Worm (Caenorhabditis elegans): ENCODE results near the gene arf-1.

Gene arf-1

ce11 chrIII:5730041-5730440, 15.4 kb downstream of the arf-1 start:
- TF ChIP-seq cog-1 (tag; optimal IDR thresholded peaks at IDR 0.05) = no peak
- TF ChIP-seq med-1 (GFP tag; optimal IDR thresholded peaks at IDR 0.05; ENCODE audit: insufficient read depth) = no peak
- no peak for TF ChIP-seq ztf-29 (GFP tag; IDR thresholded peaks at IDR 0.05)
- TF ChIP-seq T22C8.4 (GFP tag; IDR thresholded peaks at IDR 0.05) = no peak
- no peak for TF ChIP-seq ztf-23 (GFP tag; IDR thresholded peaks at IDR 0.05)
- no peak for TF ChIP-seq flt-1 (GFP tag; IDR thresholded peaks at IDR 0.05)
- no peak for TF ChIP-seq tab-1 (GFP tag; IDR thresholded peaks at IDR 0.05)
- no peak for TF ChIP-seq ref-1 (GFP tag; conservative IDR thresholded peaks at IDR 0.05)
- no peak for TF ChIP-seq klf-2 (GFP tag; conservative IDR thresholded peaks at IDR 0.05)

ce11 chrIII:5730980-5731636, 16.4 kb downstream of the arf-1 start, which contains the start of the genes B0244.9 and B0244.7:
Gene B0244.9, minus strand, starts transcription at chrIII:5731030.
Gene B0244.7, plus strand, starts transcription at chrIII:5731501.
- TF ChIP-seq med-1 (GFP tag; optimal IDR thresholded peaks at IDR 0.05; ENCODE audit: insufficient read depth) = no peak
- TF ChIP-seq tab-1 (GFP tag; IDR thresholded peaks at IDR 0.05) = no peak
- TF ChIP-seq T22C8.4 (GFP tag; IDR thresholded peaks at IDR 0.05) = no peak
- TF ChIP-seq flt-1 (GFP tag; IDR thresholded peaks at IDR 0.05) = no peak
- no peak for TF ChIP-seq ztf-29 (GFP tag; IDR thresholded peaks at IDR 0.05)
- no peak for TF ChIP-seq klf-2 (GFP tag; conservative IDR thresholded peaks at IDR 0.05)
- no peak for TF ChIP-seq cog-1 (tag; optimal IDR thresholded peaks at IDR 0.05)
- no peak for TF ChIP-seq ztf-23 (GFP tag; IDR thresholded peaks at IDR 0.05)
- no peak for TF ChIP-seq ref-1 (GFP tag; conservative IDR thresholded peaks at IDR 0.05)

ce11 chrIII:5732925-5733324, 18.2 kb downstream of the arf-1 start, which contains the start of gene B0244.17:
Gene B0244.17, plus strand, starts transcription at chrIII:5733225.
- TF ChIP-seq klf-2 (GFP tag; conservative IDR thresholded peaks at IDR 0.05) (no peak), tab-1 (GFP tag; IDR thresholded peaks at IDR 0.05) (no peak), med-1 (GFP tag; optimal IDR thresholded peaks at IDR 0.05; ENCODE audit: insufficient read depth) (no peak), flt-1 (GFP tag; IDR thresholded peaks at IDR 0.05) (no peak)

ce11 chrIII:5734328-5734727, 19.6 kb downstream of the arf-1 start:
- TF ChIP-seq klf-2 (GFP tag; conservative IDR thresholded peaks at IDR 0.05) (no peak), T22C8.4 (GFP tag; IDR thresholded peaks at IDR 0.05) (no peak), cog-1 (tag; optimal IDR thresholded peaks at IDR 0.05) (no peak), ztf-23 (GFP tag; IDR thresholded peaks at IDR 0.05) (no peak), med-1 (GFP tag; optimal IDR thresholded peaks at IDR 0.05; ENCODE audit: insufficient read depth) (no peak), ref-1 (GFP tag; conservative IDR thresholded peaks at IDR 0.05) (no peak), tab-1 (GFP tag; IDR thresholded peaks at IDR 0.05) (no peak), flt-1 (GFP tag; IDR thresholded peaks at IDR 0.05) (no peak), ztf-29 (GFP tag; IDR thresholded peaks at IDR 0.05) (no peak)

ce11 chrIII:5734905-5735304, 20.2 kb downstream of the arf-1 start, which contains the start of gene B0244.10:
Gene B0244.10, plus strand, starts transcription at chrIII:5735158.
- TF ChIP-seq klf-2 (GFP tag; conservative IDR thresholded peaks at IDR 0.05) = no peak
- no peak for TF ChIP-seq flt-1 (GFP tag; IDR thresholded peaks at IDR 0.05)
- TF ChIP-seq ztf-23 (GFP tag; IDR thresholded peaks at IDR 0.05) = no peak
- TF ChIP-seq ref-1 (GFP tag; conservative IDR thresholded peaks at IDR 0.05) = no peak
- TF ChIP-seq tab-1 (GFP tag; IDR thresholded peaks at IDR 0.05) = no peak
- TF ChIP-seq ztf-29 (GFP tag; IDR thresholded peaks at IDR 0.05) = no peak
- TF ChIP-seq T22C8.4 (GFP tag; IDR thresholded peaks at IDR 0.05) = no peak
- no peak for TF ChIP-seq med-1 (GFP tag; optimal IDR thresholded peaks at IDR 0.05; ENCODE audit: insufficient read depth)
- TF ChIP-seq cog-1 (tag; optimal IDR thresholded peaks at IDR 0.05) = no peak

- TF ChIP-seq ztf-29 (GFP tag; IDR thresholded peaks at IDR 0.05) (no peak), tab-1 (GFP tag; IDR thresholded peaks at IDR 0.05) (no peak), klf-2 (GFP tag; conservative IDR thresholded peaks at IDR 0.05) (no peak), flt-1 (GFP tag; IDR thresholded peaks at IDR 0.05) (no peak), ztf-23 (GFP tag; IDR thresholded peaks at IDR 0.05) (no peak), ref-1 (GFP tag; conservative IDR thresholded peaks at IDR 0.05) (no peak)
Observed at ce11 chrIII:5737708-5738107, 23.0 kb downstream of the arf-1 start, which contains the start of gene B0244.6. Gene B0244.6, plus strand, starts transcription at chrIII:5738008.

- no peak for TF ChIP-seq tab-1 (GFP tag; IDR thresholded peaks at IDR 0.05)
- no peak for TF ChIP-seq T22C8.4 (GFP tag; IDR thresholded peaks at IDR 0.05)
- TF ChIP-seq med-1 (GFP tag; optimal IDR thresholded peaks at IDR 0.05; ENCODE audit: insufficient read depth) = no peak
Observed at ce11 chrIII:5740666-5741065, 26.0 kb downstream of the arf-1 start, which contains the start of gene B0244.16. Gene B0244.16, plus strand, starts transcription at chrIII:5740966.

- no peak for TF ChIP-seq tab-1 (GFP tag; IDR thresholded peaks at IDR 0.05)
- TF ChIP-seq ztf-23 (GFP tag; IDR thresholded peaks at IDR 0.05) = no peak
- TF ChIP-seq klf-2 (GFP tag; conservative IDR thresholded peaks at IDR 0.05) = no peak
- no peak for TF ChIP-seq flt-1 (GFP tag; IDR thresholded peaks at IDR 0.05)
- no peak for TF ChIP-seq med-1 (GFP tag; optimal IDR thresholded peaks at IDR 0.05; ENCODE audit: insufficient read depth)
- no peak for TF ChIP-seq ref-1 (GFP tag; conservative IDR thresholded peaks at IDR 0.05)
- TF ChIP-seq cog-1 (tag; optimal IDR thresholded peaks at IDR 0.05) = no peak
- TF ChIP-seq ztf-29 (GFP tag; IDR thresholded peaks at IDR 0.05) = no peak
- no peak for TF ChIP-seq T22C8.4 (GFP tag; IDR thresholded peaks at IDR 0.05)
Observed at ce11 chrIII:5743084-5743483, 28.4 kb downstream of the arf-1 start, which contains the start of gene B0244.15. Gene B0244.15, plus strand, starts transcription at chrIII:5743384.

ce11 chrIII:5744579-5744978, 29.9 kb downstream of the arf-1 start, which contains the start of gene B0244.5:
Gene B0244.5, plus strand, starts transcription at chrIII:5744879.
- TF ChIP-seq T22C8.4 (GFP tag; IDR thresholded peaks at IDR 0.05) = no peak
- no peak for TF ChIP-seq klf-2 (GFP tag; conservative IDR thresholded peaks at IDR 0.05)
- TF ChIP-seq med-1 (GFP tag; optimal IDR thresholded peaks at IDR 0.05; ENCODE audit: insufficient read depth) = no peak
- TF ChIP-seq flt-1 (GFP tag; IDR thresholded peaks at IDR 0.05) = no peak
- TF ChIP-seq tab-1 (GFP tag; IDR thresholded peaks at IDR 0.05) = no peak
- no peak for TF ChIP-seq ztf-29 (GFP tag; IDR thresholded peaks at IDR 0.05)
- TF ChIP-seq cog-1 (tag; optimal IDR thresholded peaks at IDR 0.05) = no peak
- no peak for TF ChIP-seq ref-1 (GFP tag; conservative IDR thresholded peaks at IDR 0.05)
- no peak for TF ChIP-seq ztf-23 (GFP tag; IDR thresholded peaks at IDR 0.05)

- TF ChIP-seq tab-1 (GFP tag; IDR thresholded peaks at IDR 0.05) = no peak
- TF ChIP-seq T22C8.4 (GFP tag; IDR thresholded peaks at IDR 0.05) = no peak
- no peak for TF ChIP-seq ref-1 (GFP tag; conservative IDR thresholded peaks at IDR 0.05)
- TF ChIP-seq ztf-23 (GFP tag; IDR thresholded peaks at IDR 0.05) = no peak
- TF ChIP-seq flt-1 (GFP tag; IDR thresholded peaks at IDR 0.05) = no peak
- no peak for TF ChIP-seq cog-1 (tag; optimal IDR thresholded peaks at IDR 0.05)
- no peak for TF ChIP-seq med-1 (GFP tag; optimal IDR thresholded peaks at IDR 0.05; ENCODE audit: insufficient read depth)
- no peak for TF ChIP-seq ztf-29 (GFP tag; IDR thresholded peaks at IDR 0.05)
- TF ChIP-seq klf-2 (GFP tag; conservative IDR thresholded peaks at IDR 0.05) = no peak
Observed at ce11 chrIII:5747185-5747584, 32.5 kb downstream of the arf-1 start, which contains the start of gene B0244.4. Gene B0244.4, plus strand, starts transcription at chrIII:5747485.

All from whole organism, midembryonic.